Worm (Caenorhabditis elegans): ENCODE data around the gene F31B9.2.

Gene F31B9.2

ce11 chrX:15944198-15944597 is 27.0 kb downstream of the F31B9.2 start:
- no peak for TF ChIP-seq efl-1 (optimal IDR thresholded peaks at IDR 0.05)
- TF ChIP-seq efl-1 (GFP tag; optimal IDR thresholded peaks at IDR 0.05 in 1 of 2) = peak in 1 of 2 experiments; percentile 1
- TF ChIP-seq zip-4 (GFP tag; optimal IDR thresholded peaks at IDR 0.05) = no peak

ce11 chrX:15945806-15946205 is 28.6 kb downstream of the F31B9.2 start:
- no peak for TF ChIP-seq aha-1 (tag; optimal IDR thresholded peaks at IDR 0.05)
- no peak for TF ChIP-seq hpl-2 (GFP tag; optimal IDR thresholded peaks at IDR 0.05)
- no peak for TF ChIP-seq hlh-4 (tag; optimal IDR thresholded peaks at IDR 0.05)
- no peak for TF ChIP-seq ztf-11 (tag; optimal IDR thresholded peaks at IDR 0.05)
- no peak for TF ChIP-seq tbx-2 (tag; optimal IDR thresholded peaks at IDR 0.05)
- no peak for TF ChIP-seq unc-30 (tag; optimal IDR thresholded peaks at IDR 0.05)
- TF ChIP-seq F16B12.6 (tag; optimal IDR thresholded peaks at IDR 0.05) = no peak
- no peak for TF ChIP-seq hlh-17 (GFP tag; optimal IDR thresholded peaks at IDR 0.05; ENCODE audit: borderline replicate concordance)
- no peak for TF ChIP-seq rnt-1 (tag; optimal IDR thresholded peaks at IDR 0.05)
- TF ChIP-seq unc-130 (tag; optimal IDR thresholded peaks at IDR 0.05) = no peak
- no peak for TF ChIP-seq unc-98 (GFP tag; IDR thresholded peaks at IDR 0.05)
- TF ChIP-seq zip-4 (GFP tag; optimal IDR thresholded peaks at IDR 0.05) = no peak
- no peak for TF ChIP-seq snpc-4 (tag; optimal IDR thresholded peaks at IDR 0.05)
- TF ChIP-seq fkh-8 (tag; optimal IDR thresholded peaks at IDR 0.05) = no peak
- TF ChIP-seq nhr-76 (tag; optimal IDR thresholded peaks at IDR 0.05) = no peak

ce11 chrX:15951194-15951593 is 34.0 kb downstream of the F31B9.2 start, which contains the start of gene col-186:
col-186 (plus strand) TSS chrX:15951494.
- no peak for TF ChIP-seq ceh-63 (GFP tag; optimal IDR thresholded peaks at IDR 0.05)
- TF ChIP-seq lin-15B (tag; optimal IDR thresholded peaks at IDR 0.05) = no peak
- no peak for TF ChIP-seq nhr-47 (tag; optimal IDR thresholded peaks at IDR 0.05)

- TF ChIP-seq isw-1 (GFP tag; IDR thresholded peaks at IDR 0.05) = no peak
- TF ChIP-seq efl-1 (optimal IDR thresholded peaks at IDR 0.05) = no peak
- TF ChIP-seq efl-1 (GFP tag; optimal IDR thresholded peaks at IDR 0.05 in 1 of 2) = peak in 1 of 2 experiments; percentile 82
Observed at ce11 chrX:15953086-15953485, 35.9 kb downstream of the F31B9.2 start.

ce11 chrX:15953611-15954010 is 36.4 kb downstream of the F31B9.2 start:
- TF ChIP-seq snpc-4 (tag; optimal IDR thresholded peaks at IDR 0.05) = peak; percentile 39
- TF ChIP-seq efl-1 (optimal IDR thresholded peaks at IDR 0.05) = no peak
- TF ChIP-seq efl-1 (GFP tag; optimal IDR thresholded peaks at IDR 0.05 in 1 of 2) = no peak

ce11 chrX:15958767-15959166 is 41.6 kb downstream of the F31B9.2 start, which contains the start of gene C09G1.5:
C09G1.5 (plus strand) TSS chrX:15959067.
- TF ChIP-seq sup-37 (GFP tag; optimal IDR thresholded peaks at IDR 0.05) = no peak
- TF ChIP-seq ets-5 (GFP tag; IDR thresholded peaks at IDR 0.05) = no peak
- TF ChIP-seq ceh-82 (tag; optimal IDR thresholded peaks at IDR 0.05) = no peak
- no peak for TF ChIP-seq ceh-88 (GFP tag; IDR thresholded peaks at IDR 0.05)
- TF ChIP-seq nhr-12 (tag; optimal IDR thresholded peaks at IDR 0.05) = no peak
- TF ChIP-seq lin-13 (GFP tag; optimal IDR thresholded peaks at IDR 0.05) = no peak
- TF ChIP-seq nhr-90 (tag; optimal IDR thresholded peaks at IDR 0.05; ENCODE audit: poor library complexity) = no peak
- no peak for TF ChIP-seq nhr-11 (tag; optimal IDR thresholded peaks at IDR 0.05)
- TF ChIP-seq fos-1 (tag; optimal IDR thresholded peaks at IDR 0.05) = no peak
- no peak for TF ChIP-seq dsc-1 (tag; optimal IDR thresholded peaks at IDR 0.05)
- TF ChIP-seq mep-1 (tag; optimal IDR thresholded peaks at IDR 0.05) = no peak
- TF ChIP-seq egl-27 (tag; optimal IDR thresholded peaks at IDR 0.05) = no peak
- TF ChIP-seq ztf-11 (tag; optimal IDR thresholded peaks at IDR 0.05) = no peak
